Worm (Caenorhabditis elegans) whole organism, L4/young adult: ENCODE results near the gene Y105C5B.25.

ENCODE experiments used
- dao-5 ChIP-seq: sonication (generic microtip); optimal IDR thresholded peaks from 2 replicates; lab custom pipeline; 2016; ENCODE audit warnings: missing genotype, missing genetic modification characterization, moderate library complexity, missing compliant biosample characterization
- him-1 ChIP-seq: sonication (generic microtip); optimal IDR thresholded peaks from 2 replicates; lab custom pipeline; 2016; ENCODE audit warnings: missing genotype, missing genetic modification reagents, missing genetic modification characterization, missing compliant biosample characterization

DNA sequence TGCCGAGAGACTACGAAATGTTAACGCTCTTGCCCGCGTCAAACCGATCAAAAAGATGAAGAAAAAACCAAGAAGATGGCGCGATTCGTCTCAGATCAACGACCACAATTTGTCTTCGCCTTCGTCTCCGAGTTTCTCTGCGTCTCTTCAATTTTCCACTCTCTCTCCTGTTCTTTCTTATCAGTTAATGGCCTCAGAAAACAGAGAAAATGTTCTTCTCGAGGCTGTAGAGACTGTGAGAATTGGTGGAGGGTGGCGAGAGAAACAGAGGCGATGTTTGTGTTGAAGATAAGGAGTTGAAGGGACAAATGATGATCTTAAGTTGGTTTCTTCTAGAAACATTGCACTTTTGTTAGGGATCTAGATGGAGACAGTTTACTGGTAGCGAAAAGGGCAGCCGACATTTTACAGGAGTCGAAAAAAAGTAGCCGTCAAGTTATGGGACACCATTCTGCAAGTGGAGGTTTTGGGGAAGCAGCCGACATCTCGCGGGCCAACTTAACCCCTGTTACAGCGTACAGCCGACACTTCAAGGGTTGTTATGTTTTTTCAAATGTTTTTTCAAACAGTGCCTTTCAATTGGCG, 34.0 kb upstream of the Y105C5B.25 start:
- TF ChIP-seq dao-5 (no peak), him-1 (tag; lab: Kevin White, UChicago) (no peak)
